Worm (Caenorhabditis elegans) whole organism, young adult: ENCODE data around the gene wrm-1.

Experiments
- B0035.1 ChIP-seq: sonication (generic microtip); optimal IDR thresholded peaks from 2 replicates; lab custom pipeline; 2016; ENCODE audit warnings: missing genetic modification characterization, mild to moderate bottlenecking, missing compliant biosample characterization, missing genotype, missing genetic modification reagents
- B0261.1 ChIP-seq: sonication (generic microtip); optimal IDR thresholded peaks from 2 replicates; lab custom pipeline; 2016; ENCODE audit warnings: mild to moderate bottlenecking, missing genetic modification characterization, moderate library complexity, missing compliant biosample characterization
- B0336.3 ChIP-seq: fragments of 200-800 bp; sonication (Bioruptor generic); IDR thresholded peaks from 2 replicates; pipeline ENCODE4 v1.3.6; 2022; ENCODE audit warnings: missing genetic modification characterization, missing compliant biosample characterization
- F23B12.7 ChIP-seq: sonication (generic microtip); optimal IDR thresholded peaks from 2 replicates; lab custom pipeline; 2017; ENCODE audit warnings: missing genetic modification characterization, mild to moderate bottlenecking, missing compliant biosample characterization, antibody characterized with exemption, moderate library complexity; ENCODE audit not compliant: insufficient read depth
- F33H1.4 ChIP-seq: fragments of 200-800 bp; sonication (Bioruptor generic); IDR thresholded peaks from 2 replicates; pipeline ENCODE4 v1.3.6; 2022; ENCODE audit warnings: missing genetic modification reagents, missing genetic modification characterization, missing compliant biosample characterization
- F49E8.2 ChIP-seq: sonication (generic microtip); optimal IDR thresholded peaks from 3 replicates; lab custom pipeline; 2017; ENCODE audit warnings: missing genetic modification characterization, mild to moderate bottlenecking, missing compliant biosample characterization, antibody characterized with exemption, moderate library complexity; ENCODE audit not compliant: insufficient read depth
- F57A8.1 ChIP-seq: fragments of 200-800 bp; sonication (Bioruptor generic); optimal IDR thresholded peaks from 2 replicates; lab custom pipeline; 2018; ENCODE audit warnings: mild to moderate bottlenecking, missing genetic modification characterization, moderate library complexity, missing compliant biosample characterization
- K12H6.12 ChIP-seq: fragments of 200-800 bp; sonication (Bioruptor generic); optimal IDR thresholded peaks from 2 replicates; lab custom pipeline; 2018; ENCODE audit warnings: mild to moderate bottlenecking, missing genetic modification characterization, missing compliant biosample characterization
- T26A5.8 ChIP-seq: sonication (generic microtip); optimal IDR thresholded peaks from 2 replicates; lab custom pipeline; 2016; ENCODE audit warnings: missing genetic modification characterization, missing compliant biosample characterization
- Y79H2A.3 ChIP-seq: fragments of 200-800 bp; sonication (Bioruptor generic); conservative IDR thresholded peaks from 2 replicates; pipeline ENCODE4 v1.3.6; 2022; ENCODE audit warnings: missing genetic modification reagents, missing genetic modification characterization, missing compliant biosample characterization
- akir-1 ChIP-seq: fragments of 200-800 bp; sonication (Bioruptor generic); optimal IDR thresholded peaks from 2 replicates; lab custom pipeline; 2018; ENCODE audit warnings: mild to moderate bottlenecking, missing genetic modification characterization, moderate library complexity, missing compliant biosample characterization
- ama-1 ChIP-seq, 3 experiments: fragments of 150-350 bp in 1 of 3; sonication (generic microtip) in 2 of 3; optimal IDR thresholded peaks; 2 replicates each; lab custom pipeline; 2014 to 2018; ENCODE audit warnings: missing biosample characterization in 2 of 3, missing genetic modification characterization in 2 of 3, missing genetic modification reagents in 2 of 3
- atf-7 ChIP-seq: sonication (generic microtip); optimal IDR thresholded peaks from 2 replicates; lab custom pipeline; 2017; ENCODE audit warnings: mild to moderate bottlenecking, missing genetic modification characterization, missing compliant biosample characterization
- bed-1 ChIP-seq: fragments of 200-800 bp; sonication (Bioruptor generic); IDR thresholded peaks from 2 replicates; pipeline ENCODE4 v1.3.6; 2022; ENCODE audit warnings: missing genetic modification reagents, missing genetic modification characterization, missing compliant biosample characterization
- ccch-3 ChIP-seq: fragments of 200-800 bp; sonication (Bioruptor generic); optimal IDR thresholded peaks from 2 replicates; lab custom pipeline; 2018; ENCODE audit warnings: mild to moderate bottlenecking, missing genetic modification characterization, missing compliant biosample characterization
- cebp-1 ChIP-seq, 2 experiments: fragments of 200-800 bp in 1 of 2; sonication (Bioruptor generic) in 1 of 2; sonication (generic microtip) in 1 of 2; IDR thresholded peaks in 1 of 2; optimal IDR thresholded peaks in 1 of 2; 2 replicates each; pipeline versions ENCODE4 v1.3.6 to Lab custom; 2017 to 2022; ENCODE audit warnings: missing compliant biosample characterization in 2 of 2, missing genetic modification characterization in 2 of 2, mild to moderate bottlenecking in 1 of 2, missing genetic modification reagents in 1 of 2, moderate library complexity in 1 of 2
- ceh-79 ChIP-seq: sonication (generic microtip); optimal IDR thresholded peaks from 2 replicates; lab custom pipeline; 2017; ENCODE audit warnings: mild to moderate bottlenecking, missing genetic modification characterization, missing compliant biosample characterization
- egl-44 ChIP-seq: fragments of 200-800 bp; sonication (Bioruptor generic); IDR thresholded peaks from 2 replicates; pipeline ENCODE4 v1.3.6; 2022; ENCODE audit warnings: missing genetic modification reagents, missing genetic modification characterization, missing compliant biosample characterization
- ets-4 ChIP-seq: fragments of 200-800 bp; sonication (Bioruptor generic); optimal IDR thresholded peaks from 2 replicates; lab custom pipeline; 2018; ENCODE audit warnings: mild to moderate bottlenecking, missing genetic modification characterization, missing compliant biosample characterization
- fkh-3 ChIP-seq: sonication (generic microtip); optimal IDR thresholded peaks from 2 replicates; lab custom pipeline; 2016; ENCODE audit warnings: mild to moderate bottlenecking, missing genetic modification characterization, missing compliant biosample characterization
- him-1 ChIP-seq: sonication (generic microtip); optimal IDR thresholded peaks from 2 replicates; lab custom pipeline; 2016; ENCODE audit warnings: missing genotype, missing genetic modification reagents, missing genetic modification characterization, missing compliant biosample characterization
- hmg-1.2 ChIP-seq: fragments of 200-800 bp; sonication (Bioruptor generic); IDR thresholded peaks from 2 replicates; pipeline ENCODE4 v1.3.6; 2022; ENCODE audit warnings: missing genetic modification reagents, missing genetic modification characterization, missing compliant biosample characterization
- hmg-20 ChIP-seq: fragments of 200-800 bp; sonication (Bioruptor generic); IDR thresholded peaks from 2 replicates; pipeline ENCODE4 v1.3.6; 2022; ENCODE audit warnings: missing genetic modification reagents, missing genetic modification characterization, missing compliant biosample characterization
- hrde-1 ChIP-seq: sonication (generic microtip); optimal IDR thresholded peaks from 2 replicates; lab custom pipeline; 2016; ENCODE audit warnings: missing genetic modification characterization, mild to moderate bottlenecking, missing compliant biosample characterization, moderate library complexity, missing genotype, missing genetic modification reagents, borderline replicate concordance
- lag-1 ChIP-seq: fragments of 200-800 bp; sonication (Bioruptor generic); IDR thresholded peaks from 2 replicates; pipeline ENCODE4 v1.3.6; 2022; ENCODE audit warnings: missing genetic modification reagents, missing genetic modification characterization, missing compliant biosample characterization
- lin-40 ChIP-seq: sonication (generic microtip); optimal IDR thresholded peaks from 2 replicates; lab custom pipeline; 2016; ENCODE audit warnings: missing genetic modification characterization, mild to moderate bottlenecking, missing compliant biosample characterization, missing genotype, missing genetic modification reagents
- lir-1 ChIP-seq: fragments of 200-800 bp; sonication (Bioruptor generic); conservative IDR thresholded peaks from 2 replicates; pipeline ENCODE4 v1.3.6; 2022; ENCODE audit warnings: missing genetic modification reagents, missing genetic modification characterization, missing compliant biosample characterization
- madf-6 ChIP-seq: fragments of 200-800 bp; sonication (Bioruptor generic); IDR thresholded peaks from 2 replicates; pipeline ENCODE4 v1.3.6; 2022; ENCODE audit warnings: missing genetic modification reagents, missing genetic modification characterization, missing compliant biosample characterization
- mcd-1 ChIP-seq: fragments of 200-800 bp; sonication (Bioruptor generic); IDR thresholded peaks from 2 replicates; pipeline ENCODE4 v1.3.6; 2022; ENCODE audit warnings: missing genetic modification reagents, missing genetic modification characterization, missing compliant biosample characterization
- mel-28 ChIP-seq: sonication (generic microtip); optimal IDR thresholded peaks from 2 replicates; lab custom pipeline; 2016; ENCODE audit warnings: borderline replicate concordance, mild to moderate bottlenecking, missing genetic modification characterization, missing compliant biosample characterization
- nfya-1 ChIP-seq: sonication (generic microtip); optimal IDR thresholded peaks from 2 replicates; lab custom pipeline; 2017; ENCODE audit warnings: antibody characterized with exemption, missing compliant biosample characterization, missing genetic modification characterization, borderline replicate concordance; ENCODE audit not compliant: insufficient read depth
- nhr-120 ChIP-seq: fragments of 200-800 bp; sonication (Bioruptor generic); IDR thresholded peaks from 2 replicates; pipeline ENCODE4 v1.3.6; 2022; ENCODE audit warnings: missing genetic modification characterization, missing compliant biosample characterization
- nhr-80 ChIP-seq: sonication (generic microtip); optimal IDR thresholded peaks from 2 replicates; lab custom pipeline; 2016; ENCODE audit warnings: missing genetic modification characterization, missing compliant biosample characterization
- rcor-1 ChIP-seq: fragments of 200-800 bp; sonication (Bioruptor generic); IDR thresholded peaks from 2 replicates; pipeline ENCODE4 v1.3.6; 2022; ENCODE audit warnings: missing genetic modification reagents, missing genetic modification characterization, missing compliant biosample characterization
- sea-2 ChIP-seq: fragments of 200-800 bp; sonication (Bioruptor generic); IDR thresholded peaks from 2 replicates; pipeline ENCODE4 v1.3.6; 2022; ENCODE audit warnings: missing genetic modification characterization, missing compliant biosample characterization
- snpc-3.4 ChIP-seq: sonication (generic microtip); optimal IDR thresholded peaks from 2 replicates; lab custom pipeline; 2017; ENCODE audit warnings: missing genetic modification characterization, mild to moderate bottlenecking, missing compliant biosample characterization, antibody characterized with exemption, moderate library complexity, missing genotype, missing genetic modification reagents
- sptf-2 ChIP-seq: fragments of 200-800 bp; sonication (Bioruptor generic); optimal IDR thresholded peaks from 2 replicates; lab custom pipeline; 2018; ENCODE audit warnings: mild to moderate bottlenecking, missing genetic modification characterization, missing compliant biosample characterization
- unc-62 ChIP-seq: fragments of 150-350 bp; optimal IDR thresholded peaks from 2 replicates; lab custom pipeline; 2014; ENCODE audit warnings: missing biosample characterization, missing genetic modification reagents, missing genetic modification characterization
- xnd-1 ChIP-seq: sonication (generic microtip); optimal IDR thresholded peaks from 2 replicates; lab custom pipeline; 2016; ENCODE audit warnings: missing genotype, missing genetic modification reagents, missing genetic modification characterization, missing compliant biosample characterization
- ztf-25 ChIP-seq: fragments of 200-800 bp; sonication (Bioruptor generic); IDR thresholded peaks from 2 replicates; pipeline ENCODE4 v1.3.6; 2022; ENCODE audit warnings: missing genetic modification reagents, missing genetic modification characterization, missing compliant biosample characterization
- ztf-26 ChIP-seq: sonication (generic microtip); optimal IDR thresholded peaks from 2 replicates; lab custom pipeline; 2017; ENCODE audit warnings: missing genetic modification characterization, missing compliant biosample characterization
- ztf-3 ChIP-seq: fragments of 200-800 bp; sonication (Bioruptor generic); optimal IDR thresholded peaks from 2 replicates; lab custom pipeline; 2018; ENCODE audit warnings: mild to moderate bottlenecking, missing genetic modification characterization, missing compliant biosample characterization
- ztf-6 ChIP-seq: fragments of 200-800 bp; sonication (Bioruptor generic); IDR thresholded peaks from 2 replicates; pipeline ENCODE4 v1.3.6; 2022; ENCODE audit warnings: missing genetic modification reagents, missing genetic modification characterization, missing compliant biosample characterization

The wrm-1 gene

ce11 chrIII:5706077-5706627 lies 16.5 kb upstream of the wrm-1 start, which contains the start of gene rpl-23 (continued):
- TF ChIP-seq lir-1 (0 out of 2 replicates have a peak, but pooled peaks have one; percentile 16), lag-1 (GFP tag; lab: Robert Waterston, UW) (no peak), B0336.3 (no peak), mcd-1 (GFP tag; lab: Robert Waterston, UW) (peak; percentile 73), nfya-1 (tag; lab: Kevin White, UChicago) (no peak), nhr-120 (GFP tag; lab: Robert Waterston, UW) (no peak), ets-4 (no peak), ztf-3 (GFP tag; lab: Kevin White, UChicago) (no peak), madf-6 (GFP tag; lab: Robert Waterston, UW) (peak; percentile 80), atf-7 (tag; lab: Kevin White, UChicago) (no peak), nhr-80 (tag; lab: Kevin White, UChicago) (peak; percentile 5), him-1 (tag; lab: Kevin White, UChicago) (no peak), cebp-1 (GFP tag; IDR thresholded peaks at IDR 0.05; lab: Robert Waterston, UW) (no peak; the same call in 1 of the 2 replicates), cebp-1 (tag; optimal IDR thresholded peaks at IDR 0.05; lab: Kevin White, UChicago) (peak; percentile 68), ceh-79 (tag; lab: Kevin White, UChicago) (no peak), hmg-20 (GFP tag; lab: Robert Waterston, UW) (no peak), sea-2 (GFP tag; lab: Robert Waterston, UW) (no peak), B0261.1 (tag; lab: Kevin White, UChicago) (no peak), K12H6.12 (peak; percentile 59), hmg-1.2 (GFP tag; lab: Robert Waterston, UW) (peak; percentile 87), rcor-1 (GFP tag; lab: Robert Waterston, UW) (peak; percentile 69), bed-1 (GFP tag; lab: Robert Waterston, UW) (no peak), ama-1 (optimal IDR thresholded peaks at IDR 0.05; lab: Kevin White, UChicago) (no peak), ama-1 (GFP tag; optimal IDR thresholded peaks at IDR 0.05; lab: Kevin White, UChicago) (peak in 1 of 2 experiments; percentile 19), akir-1 (GFP tag; lab: Kevin White, UChicago) (no peak), fkh-3 (tag; lab: Kevin White, UChicago) (no peak), lin-40 (peak; percentile 71), F49E8.2 (tag; lab: Kevin White, UChicago) (peak; percentile 82), egl-44 (GFP tag; lab: Robert Waterston, UW) (no peak), ztf-25 (GFP tag; lab: Robert Waterston, UW) (no peak), unc-62 (no peak), ccch-3 (GFP tag; lab: Kevin White, UChicago) (no peak)

ce11 chrIII:5707546-5707945 lies 15.1 kb upstream of the wrm-1 start:
- TF ChIP-seq snpc-3.4 (no peak), xnd-1 (no peak), ztf-26 (tag; lab: Kevin White, UChicago) (no peak), T26A5.8 (tag; lab: Kevin White, UChicago) (no peak), B0035.1 (tag; lab: Kevin White, UChicago) (no peak), Y79H2A.3 (no peak), ceh-79 (tag; lab: Kevin White, UChicago) (no peak), F57A8.1 (GFP tag; lab: Kevin White, UChicago) (no peak), ztf-6 (GFP tag; lab: Robert Waterston, UW) (no peak), F33H1.4 (no peak), hmg-20 (GFP tag; lab: Robert Waterston, UW) (no peak), cebp-1 (GFP tag; IDR thresholded peaks at IDR 0.05; lab: Robert Waterston, UW) (no peak), cebp-1 (tag; optimal IDR thresholded peaks at IDR 0.05; lab: Kevin White, UChicago) (no peak), mel-28 (no peak), ets-4 (no peak), sptf-2 (GFP tag; lab: Kevin White, UChicago) (no peak), F23B12.7 (tag; lab: Kevin White, UChicago) (no peak), hrde-1 (tag; lab: Kevin White, UChicago) (no peak)
